Worm (Caenorhabditis elegans): ENCODE data around the gene elt-2.

The elt-2 gene

DNA sequence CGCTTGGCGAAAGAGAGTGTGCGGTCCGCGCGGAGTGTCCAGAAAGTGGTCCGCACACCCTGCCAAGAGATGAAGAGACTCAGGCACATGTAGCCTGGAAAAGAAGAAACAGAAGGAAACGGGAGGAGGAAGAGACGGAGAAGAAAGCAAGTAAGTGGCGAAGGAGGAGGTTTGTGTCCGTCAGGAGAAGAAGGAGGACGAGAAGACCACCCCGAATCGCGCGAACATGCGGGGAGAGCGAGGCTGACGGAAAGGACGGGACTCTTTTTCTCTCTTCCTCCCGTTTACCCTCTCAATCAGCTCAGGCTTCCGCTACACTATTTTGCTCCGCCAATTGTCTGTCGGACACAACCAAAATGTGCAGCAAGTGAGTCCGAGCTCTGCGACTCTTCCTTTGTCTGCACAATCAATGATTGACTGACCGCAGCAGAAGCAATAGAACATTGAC is 45.5 kb upstream of the elt-2 start (continued):
- TF ChIP-seq nhr-25 (tag; optimal IDR thresholded peaks at IDR 0.05; ENCODE audit: borderline replicate concordance, insufficient read depth) (peak; percentile 3), lin-38 (GFP tag; IDR thresholded peaks at IDR 0.05) (no peak), lsy-2 (tag; optimal IDR thresholded peaks at IDR 0.05) (peak; percentile 52 to 59), F44E2.7 (GFP tag; IDR thresholded peaks at IDR 0.05) (no peak), unc-130 (GFP tag; optimal IDR thresholded peaks at IDR 0.05) (no peak), ceh-62 (tag; optimal IDR thresholded peaks at IDR 0.05) (no peak), hif-1 (tag; optimal IDR thresholded peaks at IDR 0.05) (peak in 1 of 2 experiments; percentile 62), dmd-9 (GFP tag; IDR thresholded peaks at IDR 0.05) (no peak), fos-1 (tag; optimal IDR thresholded peaks at IDR 0.05) (no peak), madf-9 (GFP tag; conservative IDR thresholded peaks at IDR 0.05) (0 out of 2 replicates have a peak, but pooled peaks have one; percentile 10), egl-27 (tag; optimal IDR thresholded peaks at IDR 0.05) (no peak), egl-43 (GFP tag; IDR thresholded peaks at IDR 0.05) (peak; percentile 84), attf-4 (tag; optimal IDR thresholded peaks at IDR 0.05) (no peak), lin-29 (GFP tag; IDR thresholded peaks at IDR 0.05) (no peak), fkh-10 (GFP tag; optimal IDR thresholded peaks at IDR 0.05) (peak; percentile 98), zip-11 (GFP tag; IDR thresholded peaks at IDR 0.05) (no peak), mxl-2 (GFP tag; conservative IDR thresholded peaks at IDR 0.05) (no peak), spr-3 (GFP tag; optimal IDR thresholded peaks at IDR 0.05) (no peak), zip-2 (tag; optimal IDR thresholded peaks at IDR 0.05) (no peak), aha-1 (tag) (peak; percentile 44), lin-39 (tag; optimal IDR thresholded peaks at IDR 0.05) (no peak), ZK546.5 (tag; optimal IDR thresholded peaks at IDR 0.05) (no peak)

ce11 chrX:10437421-10437820 is 43.6 kb upstream of the elt-2 start:
- TF ChIP-seq hlh-11 (tag; optimal IDR thresholded peaks at IDR 0.05) = no peak
- no peak for TF ChIP-seq fkh-10 (GFP tag; optimal IDR thresholded peaks at IDR 0.05)
- no peak for TF ChIP-seq nhr-28 (tag; optimal IDR thresholded peaks at IDR 0.05)
- no peak for TF ChIP-seq egl-27 (tag; optimal IDR thresholded peaks at IDR 0.05)
- no peak for TF ChIP-seq mes-2 (tag; optimal IDR thresholded peaks at IDR 0.05; ENCODE audit: poor library complexity, severe bottlenecking)
- no peak for TF ChIP-seq ceh-62 (tag; optimal IDR thresholded peaks at IDR 0.05)

ce11 chrX:10440781-10441180 is 40.3 kb upstream of the elt-2 start:
- peak; percentile 40 for TF ChIP-seq aha-1 (tag)
- TF ChIP-seq fos-1 (tag; optimal IDR thresholded peaks at IDR 0.05) = no peak
- TF ChIP-seq lin-39 (tag; optimal IDR thresholded peaks at IDR 0.05) = no peak
- TF ChIP-seq daf-16 (GFP tag; optimal IDR thresholded peaks at IDR 0.05) = no peak
- TF ChIP-seq daf-16 (tag; optimal IDR thresholded peaks at IDR 0.05) = no peak
- no peak for TF ChIP-seq mdt-29 (GFP tag; IDR thresholded peaks at IDR 0.05)
- TF ChIP-seq daf-8 (GFP tag; IDR thresholded peaks at IDR 0.05) = no peak
- TF ChIP-seq skn-1 (tag; optimal IDR thresholded peaks at IDR 0.05) = no peak
- no peak for TF ChIP-seq lin-15B (tag; optimal IDR thresholded peaks at IDR 0.05)
- no peak for TF ChIP-seq zag-1 (tag; optimal IDR thresholded peaks at IDR 0.05)
- TF ChIP-seq hlh-30 (tag; optimal IDR thresholded peaks at IDR 0.05; ENCODE audit: insufficient read depth) = no peak
- TF ChIP-seq sdz-12 (GFP tag; optimal IDR thresholded peaks at IDR 0.05) = no peak
- no peak for TF ChIP-seq lim-7 (GFP tag; IDR thresholded peaks at IDR 0.05)
- TF ChIP-seq nhr-102 (tag; optimal IDR thresholded peaks at IDR 0.05) = no peak
- peak; percentile 41 for TF ChIP-seq dve-1 (tag; optimal IDR thresholded peaks at IDR 0.05; ENCODE audit: insufficient read depth)
- no peak for TF ChIP-seq ZK546.5 (tag; optimal IDR thresholded peaks at IDR 0.05)
- TF ChIP-seq set-16 (GFP tag; IDR thresholded peaks at IDR 0.05) = no peak
- TF ChIP-seq ama-1 (optimal IDR thresholded peaks at IDR 0.05) = no peak
- TF ChIP-seq duxl-1 (tag; optimal IDR thresholded peaks at IDR 0.05; ENCODE audit: poor library complexity) = no peak
- no peak for TF ChIP-seq F37D6.2 (tag; optimal IDR thresholded peaks at IDR 0.05)
- peak in 1 of 2 experiments; percentile 32 for TF ChIP-seq unc-62 (GFP tag; optimal IDR thresholded peaks at IDR 0.05 in 1 of 2)
- TF ChIP-seq unc-62 (tag; optimal IDR thresholded peaks at IDR 0.05) = no peak
- TF ChIP-seq pqm-1 (tag; optimal IDR thresholded peaks at IDR 0.05) = peak; percentile 52
- no peak for TF ChIP-seq lin-1 (GFP tag; IDR thresholded peaks at IDR 0.05)
- TF ChIP-seq ztf-11 (tag; optimal IDR thresholded peaks at IDR 0.05) = no peak
- TF ChIP-seq ctbp-1 (GFP tag; IDR thresholded peaks at IDR 0.05) = no peak
- TF ChIP-seq hlh-11 (tag; optimal IDR thresholded peaks at IDR 0.05) = no peak

All from whole organism, L4 larva.